Fruit fly (Drosophila melanogaster): ENCODE results near the gene Pits.

The Pits gene

dm6 chrX:12625594-12626274 is 42.7 kb upstream of the Pits start:
- no peak for TF ChIP-seq Dfd (GFP tag; optimal IDR thresholded peaks at IDR 0.05)
- TF ChIP-seq sage (GFP tag; optimal IDR thresholded peaks at IDR 0.05): no peak
- no peak for TF ChIP-seq sv (GFP tag; optimal IDR thresholded peaks at IDR 0.05)
- no peak for TF ChIP-seq dsf (GFP tag; optimal IDR thresholded peaks at IDR 0.05; ENCODE audit: borderline replicate concordance)
- TF ChIP-seq N (GFP tag; optimal IDR thresholded peaks at IDR 0.05): no peak
- TF ChIP-seq Dif (GFP tag; optimal IDR thresholded peaks at IDR 0.05; ENCODE audit: partially characterized antibody): no peak
- TF ChIP-seq lola (GFP tag; optimal IDR thresholded peaks at IDR 0.05): no peak
- TF ChIP-seq foxo (GFP tag; optimal IDR thresholded peaks at IDR 0.05): no peak
- no peak for TF ChIP-seq tai (GFP tag; optimal IDR thresholded peaks at IDR 0.05)
- no peak for TF ChIP-seq h (GFP tag; optimal IDR thresholded peaks at IDR 0.05)
- TF ChIP-seq jim (GFP tag; optimal IDR thresholded peaks at IDR 0.05): no peak
- no peak for TF ChIP-seq CG32264 (GFP tag; optimal IDR thresholded peaks at IDR 0.05)
- no peak for TF ChIP-seq Abd-B (GFP tag; optimal IDR thresholded peaks at IDR 0.05)
- TF ChIP-seq ey (GFP tag; optimal IDR thresholded peaks at IDR 0.05): no peak

DNA sequence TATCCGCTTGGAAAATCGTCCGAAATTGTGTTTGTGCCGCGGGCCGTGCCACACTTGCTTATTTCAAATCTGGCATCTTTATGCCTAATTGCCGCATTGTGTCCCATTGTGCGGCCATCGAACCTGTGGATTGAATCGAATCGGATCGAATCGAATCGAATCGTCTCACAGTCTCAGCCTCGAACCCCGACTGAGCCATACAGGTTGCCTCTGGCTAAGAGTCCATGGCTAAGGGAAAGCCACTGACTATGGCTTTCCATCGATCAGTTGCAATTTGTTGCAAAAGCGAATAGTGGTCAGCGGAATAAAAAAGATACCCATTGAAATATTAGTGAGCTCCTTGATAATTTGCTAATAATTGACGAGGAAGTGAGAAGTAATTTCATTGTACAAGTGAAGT is 41.0 kb upstream of the Pits start, which contains the start of gene CG15728:
Gene CG15728, plus strand, starts transcription at position 301 of the 400 bp plus-strand sequence.
- TF ChIP-seq dmrt93B (GFP tag; optimal IDR thresholded peaks at IDR 0.05): no peak
- no peak for TF ChIP-seq N (GFP tag; optimal IDR thresholded peaks at IDR 0.05)
- no peak for TF ChIP-seq woc (GFP tag; optimal IDR thresholded peaks at IDR 0.05)
- no peak for TF ChIP-seq Rel (GFP tag; optimal IDR thresholded peaks at IDR 0.05)
- TF ChIP-seq Rel (tag; optimal IDR thresholded peaks at IDR 0.05): no peak
- no peak for TF ChIP-seq jim (GFP tag; optimal IDR thresholded peaks at IDR 0.05)
- TF ChIP-seq CG9705 (GFP tag; optimal IDR thresholded peaks at IDR 0.05): no peak
- no peak for TF ChIP-seq Hr78 (GFP tag; optimal IDR thresholded peaks at IDR 0.05)
- TF ChIP-seq CG32264 (GFP tag; optimal IDR thresholded peaks at IDR 0.05): no peak
- no peak for TF ChIP-seq Hnf4 (GFP tag; optimal IDR thresholded peaks at IDR 0.05)
- TF ChIP-seq lola (GFP tag; optimal IDR thresholded peaks at IDR 0.05): no peak
- no peak for TF ChIP-seq HLH106 (tag; optimal IDR thresholded peaks at IDR 0.05)
- TF ChIP-seq Abd-B (GFP tag; optimal IDR thresholded peaks at IDR 0.05): no peak

DNA sequence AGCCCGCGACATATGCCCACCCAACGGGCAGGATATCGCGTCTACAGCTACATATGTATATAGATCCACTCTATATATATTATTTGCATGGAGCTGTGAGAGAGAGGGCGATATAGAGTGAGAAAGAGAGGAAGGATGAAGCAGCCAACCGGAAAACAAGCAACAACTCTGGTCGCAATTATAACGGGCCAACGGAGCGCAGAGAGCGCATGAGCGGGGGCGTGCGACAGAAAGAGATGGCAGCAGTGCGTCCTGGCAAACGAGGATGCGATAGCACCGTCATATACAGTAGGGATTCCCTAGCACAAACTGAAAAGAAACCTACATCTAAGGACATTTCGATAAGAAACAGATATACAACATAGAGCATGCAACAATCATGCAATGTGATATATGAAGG is 38.6 kb upstream of the Pits start:
- no peak for TF ChIP-seq sv (GFP tag; optimal IDR thresholded peaks at IDR 0.05)
- no peak for TF ChIP-seq jim (GFP tag; optimal IDR thresholded peaks at IDR 0.05)
- TF ChIP-seq h (GFP tag; optimal IDR thresholded peaks at IDR 0.05): no peak
- no peak for TF ChIP-seq Dif (GFP tag; optimal IDR thresholded peaks at IDR 0.05; ENCODE audit: partially characterized antibody)
- no peak for TF ChIP-seq Hr78 (GFP tag; optimal IDR thresholded peaks at IDR 0.05)
- TF ChIP-seq CG32264 (GFP tag; optimal IDR thresholded peaks at IDR 0.05): no peak
- no peak for TF ChIP-seq dsf (GFP tag; optimal IDR thresholded peaks at IDR 0.05; ENCODE audit: borderline replicate concordance)
- no peak for TF ChIP-seq foxo (GFP tag; optimal IDR thresholded peaks at IDR 0.05)
- TF ChIP-seq Hr83 (GFP tag; optimal IDR thresholded peaks at IDR 0.05; ENCODE audit: poor library complexity, severe bottlenecking): no peak
- TF ChIP-seq Jra (GFP tag; optimal IDR thresholded peaks at IDR 0.05): no peak
- TF ChIP-seq brk (GFP tag; optimal IDR thresholded peaks at IDR 0.05): no peak
- TF ChIP-seq lola (GFP tag; optimal IDR thresholded peaks at IDR 0.05): no peak
- TF ChIP-seq usp (GFP tag; optimal IDR thresholded peaks at IDR 0.05): no peak
- TF ChIP-seq sage (GFP tag; optimal IDR thresholded peaks at IDR 0.05): no peak
- TF ChIP-seq Rel (GFP tag; optimal IDR thresholded peaks at IDR 0.05): no peak
- no peak for TF ChIP-seq Rel (tag; optimal IDR thresholded peaks at IDR 0.05)
- TF ChIP-seq GATAd (GFP tag; optimal IDR thresholded peaks at IDR 0.05): no peak

DNA sequence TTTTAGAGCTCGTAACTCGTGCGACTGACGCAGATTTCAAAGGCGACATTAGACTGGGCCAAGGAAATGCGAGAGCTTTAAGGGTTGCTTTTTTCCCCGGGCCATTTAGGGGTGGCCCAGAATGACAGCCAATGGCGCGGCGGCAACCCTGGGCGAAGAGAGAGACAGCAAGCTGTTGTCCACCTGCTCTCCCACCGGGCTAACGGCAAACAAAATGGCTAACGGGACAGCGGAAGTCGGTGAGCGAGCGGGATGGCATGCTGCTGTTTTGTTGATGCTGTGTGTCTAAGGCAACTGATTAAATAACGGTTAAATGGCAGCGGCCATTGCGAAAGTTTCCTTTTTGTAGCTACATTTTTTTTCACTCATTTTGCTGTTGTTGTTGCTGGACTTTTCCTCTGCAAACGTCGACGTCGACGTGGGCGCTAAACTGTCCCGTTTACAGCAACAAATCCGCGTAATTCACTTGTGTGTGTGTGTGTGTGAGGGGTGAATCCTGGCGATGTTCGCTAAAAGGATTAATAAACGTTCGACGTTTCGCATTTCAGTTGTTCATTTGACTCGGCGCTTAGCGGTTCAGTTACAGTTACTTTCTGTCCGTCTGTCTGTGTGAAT is 32.9 kb upstream of the Pits start, which contains the start of gene CG11085:
Gene CG11085, plus strand, starts transcription at position 565 of the 615 bp plus-strand sequence.
- no peak for TF ChIP-seq CrebA (GFP tag; optimal IDR thresholded peaks at IDR 0.05; ENCODE audit: borderline replicate concordance)
- TF ChIP-seq h (GFP tag; optimal IDR thresholded peaks at IDR 0.05): no peak
- no peak for TF ChIP-seq br (GFP tag; optimal IDR thresholded peaks at IDR 0.05)
- no peak for TF ChIP-seq pan (optimal IDR thresholded peaks at IDR 0.05)
- no peak for TF ChIP-seq CG9705 (GFP tag; optimal IDR thresholded peaks at IDR 0.05)
- TF ChIP-seq N (GFP tag; optimal IDR thresholded peaks at IDR 0.05): no peak
- TF ChIP-seq dmrt93B (GFP tag; optimal IDR thresholded peaks at IDR 0.05): no peak
- TF ChIP-seq Dif (GFP tag; optimal IDR thresholded peaks at IDR 0.05; ENCODE audit: partially characterized antibody): no peak
- no peak for TF ChIP-seq psq (GFP tag; optimal IDR thresholded peaks at IDR 0.05)
- TF ChIP-seq lola (GFP tag; optimal IDR thresholded peaks at IDR 0.05): no peak
- no peak for TF ChIP-seq Rel (GFP tag; optimal IDR thresholded peaks at IDR 0.05)
- TF ChIP-seq Rel (tag; optimal IDR thresholded peaks at IDR 0.05): no peak
- no peak for TF ChIP-seq Myc (optimal IDR thresholded peaks at IDR 0.05)
- TF ChIP-seq Hr83 (GFP tag; optimal IDR thresholded peaks at IDR 0.05; ENCODE audit: poor library complexity, severe bottlenecking): no peak
- no peak for TF ChIP-seq Abd-B (GFP tag; optimal IDR thresholded peaks at IDR 0.05)
